Worm (Caenorhabditis elegans): Measurements from ENCODE around the gene vab-15.

vab-15 gene

ce11 chrX:9822606-9823264 is 24.3 kb upstream of the vab-15 start (continued):
- no peak for TF ChIP-seq ama-1 (optimal IDR thresholded peaks at IDR 0.05)
- TF ChIP-seq nhr-10 (tag; optimal IDR thresholded peaks at IDR 0.05) = no peak
- TF ChIP-seq daf-16 (GFP tag; optimal IDR thresholded peaks at IDR 0.05) = no peak
- peak; percentile 77 for TF ChIP-seq daf-16 (tag; optimal IDR thresholded peaks at IDR 0.05)
- peak; percentile 86 for TF ChIP-seq dve-1 (tag; optimal IDR thresholded peaks at IDR 0.05; ENCODE audit: insufficient read depth)
- peak in 1 of 2 experiments; percentile 93 for TF ChIP-seq unc-62 (GFP tag; optimal IDR thresholded peaks at IDR 0.05 in 1 of 2)
- no peak for TF ChIP-seq unc-62 (tag; optimal IDR thresholded peaks at IDR 0.05)
- no peak for TF ChIP-seq lir-3 (tag; optimal IDR thresholded peaks at IDR 0.05)
- no peak for TF ChIP-seq snpc-1.2 (GFP tag; IDR thresholded peaks at IDR 0.05)
- peak; percentile 33 for TF ChIP-seq pqm-1 (tag; optimal IDR thresholded peaks at IDR 0.05)
- TF ChIP-seq saeg-2 (GFP tag; IDR thresholded peaks at IDR 0.05) = no peak
- peak; percentile 40 for TF ChIP-seq mxl-3 (GFP tag; optimal IDR thresholded peaks at IDR 0.05)
- TF ChIP-seq zag-1 (tag; optimal IDR thresholded peaks at IDR 0.05) = no peak
- TF ChIP-seq hmg-1.1 (GFP tag; IDR thresholded peaks at IDR 0.05) = peak; percentile 82
- no peak for TF ChIP-seq madf-9 (GFP tag; conservative IDR thresholded peaks at IDR 0.05)
- no peak for TF ChIP-seq Y5F2A.4 (GFP tag; optimal IDR thresholded peaks at IDR 0.05)
- TF ChIP-seq F10B5.3 (tag; optimal IDR thresholded peaks at IDR 0.05) = no peak
- TF ChIP-seq F26F4.8 (GFP tag; conservative IDR thresholded peaks at IDR 0.05) = no peak
- no peak for TF ChIP-seq lim-7 (GFP tag; IDR thresholded peaks at IDR 0.05)
- TF ChIP-seq rbr-2 (tag; optimal IDR thresholded peaks at IDR 0.05) = peak; percentile 75
- no peak for TF ChIP-seq dmd-8 (GFP tag; IDR thresholded peaks at IDR 0.05)
- no peak for TF ChIP-seq lin-29 (GFP tag; IDR thresholded peaks at IDR 0.05)
- no peak for TF ChIP-seq madf-5 (GFP tag; IDR thresholded peaks at IDR 0.05)
- TF ChIP-seq ZK546.5 (tag; optimal IDR thresholded peaks at IDR 0.05) = no peak
- no peak for TF ChIP-seq zip-11 (GFP tag; IDR thresholded peaks at IDR 0.05)
- TF ChIP-seq sdz-12 (GFP tag; optimal IDR thresholded peaks at IDR 0.05) = no peak
- peak; percentile 20 for TF ChIP-seq nhr-11 (tag; optimal IDR thresholded peaks at IDR 0.05)
- TF ChIP-seq dmd-6 (GFP tag; IDR thresholded peaks at IDR 0.05) = peak; percentile 70
- TF ChIP-seq mdl-1 (tag; optimal IDR thresholded peaks at IDR 0.05) = peak in 1 of 2 experiments; percentile 76
- no peak for TF ChIP-seq daf-8 (GFP tag; IDR thresholded peaks at IDR 0.05)
- no peak for TF ChIP-seq Y75B8A.6 (GFP tag; IDR thresholded peaks at IDR 0.05)
- no peak for TF ChIP-seq daf-19 (GFP tag; conservative IDR thresholded peaks at IDR 0.05)
- TF ChIP-seq ceh-32 (tag; optimal IDR thresholded peaks at IDR 0.05; ENCODE audit: poor library complexity) = no peak
- TF ChIP-seq nhr-77 (tag; optimal IDR thresholded peaks at IDR 0.05) = no peak
- no peak for TF ChIP-seq ceh-44 (GFP tag; IDR thresholded peaks at IDR 0.05)
- peak; percentile 45 for TF ChIP-seq nhr-28 (tag; optimal IDR thresholded peaks at IDR 0.05)
- no peak for TF ChIP-seq lin-13 (GFP tag; optimal IDR thresholded peaks at IDR 0.05)
- TF ChIP-seq spr-3 (GFP tag; optimal IDR thresholded peaks at IDR 0.05) = no peak
- no peak for TF ChIP-seq ctbp-1 (GFP tag; IDR thresholded peaks at IDR 0.05)
- no peak for TF ChIP-seq lsy-2 (tag; optimal IDR thresholded peaks at IDR 0.05)
- no peak for TF ChIP-seq T20F7.1 (GFP tag; optimal IDR thresholded peaks at IDR 0.05)
- TF ChIP-seq mes-2 (tag; optimal IDR thresholded peaks at IDR 0.05; ENCODE audit: poor library complexity, severe bottlenecking) = peak; percentile 74
- no peak for TF ChIP-seq spr-1 (tag; optimal IDR thresholded peaks at IDR 0.05)
- TF ChIP-seq zip-2 (tag; optimal IDR thresholded peaks at IDR 0.05) = no peak
- TF ChIP-seq unc-130 (GFP tag; optimal IDR thresholded peaks at IDR 0.05) = no peak
- TF ChIP-seq ceh-28 (tag; optimal IDR thresholded peaks at IDR 0.05) = peak; percentile 38
- TF ChIP-seq nhr-237 (tag; optimal IDR thresholded peaks at IDR 0.05) = no peak
- TF ChIP-seq egl-43 (GFP tag; IDR thresholded peaks at IDR 0.05) = no peak
- peak; percentile 42 for TF ChIP-seq nhr-6 (tag; optimal IDR thresholded peaks at IDR 0.05)
- no peak for TF ChIP-seq F37D6.2 (tag; optimal IDR thresholded peaks at IDR 0.05)
- TF ChIP-seq dmd-9 (GFP tag; IDR thresholded peaks at IDR 0.05) = no peak
- peak; percentile 85 for TF ChIP-seq mep-1 (tag; optimal IDR thresholded peaks at IDR 0.05)
